Worm (Caenorhabditis elegans) whole organism, early embryonic: ENCODE results near the gene clpf-1.

Experiments
- B0310.2 ChIP-seq: sonication (generic microtip); optimal IDR thresholded peaks from 2 replicates; lab custom pipeline; 2016; ENCODE audit warnings: mild to moderate bottlenecking, missing genetic modification characterization, missing compliant biosample characterization
- F13C5.2 ChIP-seq: sonication (generic microtip); optimal IDR thresholded peaks from 2 replicates; lab custom pipeline; 2017; ENCODE audit warnings: mild to moderate bottlenecking, missing genetic modification characterization, inconsistent platforms, missing compliant biosample characterization
- aly-1 ChIP-seq: sonication (generic microtip); optimal IDR thresholded peaks from 2 replicates; lab custom pipeline; 2016; ENCODE audit warnings: missing genetic modification characterization, missing compliant biosample characterization
- ama-1 ChIP-seq: fragments of 150-350 bp; optimal IDR thresholded peaks from 2 replicates; lab custom pipeline; 2014
- ceh-13 ChIP-seq: fragments of 200-800 bp; sonication (Bioruptor generic); optimal IDR thresholded peaks from 2 replicates; lab custom pipeline; 2018; ENCODE audit warnings: mild to moderate bottlenecking, missing genetic modification characterization, missing compliant biosample characterization
- ceh-36 ChIP-seq: sonication (generic microtip); optimal IDR thresholded peaks from 2 replicates; lab custom pipeline; 2016; ENCODE audit warnings: missing genetic modification characterization, inconsistent platforms, missing compliant biosample characterization
- ets-7 ChIP-seq: sonication (generic microtip); optimal IDR thresholded peaks from 2 replicates; lab custom pipeline; 2016; ENCODE audit warnings: missing genotype, missing genetic modification characterization, missing compliant biosample characterization
- flt-1 ChIP-seq: fragments of 200-800 bp; sonication (Bioruptor generic); IDR thresholded peaks from 2 replicates; pipeline ENCODE4 v1.3.6; 2022; ENCODE audit warnings: missing genetic modification characterization, missing compliant biosample characterization
- hmbx-1 ChIP-seq: sonication (generic microtip); optimal IDR thresholded peaks from 2 replicates; lab custom pipeline; 2016; ENCODE audit warnings: mild to moderate bottlenecking, missing genetic modification characterization, missing compliant biosample characterization
- hmg-4 ChIP-seq: fragments of 200-800 bp; sonication (Bioruptor generic); optimal IDR thresholded peaks from 2 replicates; lab custom pipeline; 2018; ENCODE audit warnings: mild to moderate bottlenecking, missing genetic modification characterization, missing compliant biosample characterization
- hnd-1 ChIP-seq: sonication (generic microtip); optimal IDR thresholded peaks from 2 replicates; lab custom pipeline; 2016; ENCODE audit warnings: missing genetic modification characterization, missing compliant biosample characterization
- pes-1 ChIP-seq: fragments of 200-800 bp; sonication (Bioruptor generic); IDR thresholded peaks from 2 replicates; pipeline ENCODE4 v1.3.6; 2022; ENCODE audit warnings: missing genetic modification reagents, missing genetic modification characterization, missing compliant biosample characterization
- scrt-1 ChIP-seq: fragments of 200-800 bp; sonication (Bioruptor generic); IDR thresholded peaks from 2 replicates; pipeline ENCODE4 v1.3.6; 2022; ENCODE audit warnings: missing genetic modification characterization, missing compliant biosample characterization
- sea-1 ChIP-seq: fragments of 200-800 bp; sonication (Bioruptor generic); conservative IDR thresholded peaks from 2 replicates; pipeline ENCODE4 v1.3.6; 2022; ENCODE audit warnings: missing genetic modification characterization, missing compliant biosample characterization
- tbx-11 ChIP-seq: fragments of 200-800 bp; sonication (Bioruptor generic); IDR thresholded peaks from 2 replicates; pipeline ENCODE4 v1.3.6; 2022; ENCODE audit warnings: missing genetic modification characterization, missing compliant biosample characterization
- tbx-37 ChIP-seq: fragments of 200-800 bp; sonication (Bioruptor generic); conservative IDR thresholded peaks from 2 replicates; pipeline ENCODE4 v1.3.6; 2022; ENCODE audit warnings: missing genetic modification reagents, missing genetic modification characterization, missing compliant biosample characterization
- tra-4 ChIP-seq: sonication (generic microtip); optimal IDR thresholded peaks from 2 replicates; lab custom pipeline; 2017; ENCODE audit warnings: missing genetic modification characterization, missing compliant biosample characterization

clpf-1 gene

DNA sequence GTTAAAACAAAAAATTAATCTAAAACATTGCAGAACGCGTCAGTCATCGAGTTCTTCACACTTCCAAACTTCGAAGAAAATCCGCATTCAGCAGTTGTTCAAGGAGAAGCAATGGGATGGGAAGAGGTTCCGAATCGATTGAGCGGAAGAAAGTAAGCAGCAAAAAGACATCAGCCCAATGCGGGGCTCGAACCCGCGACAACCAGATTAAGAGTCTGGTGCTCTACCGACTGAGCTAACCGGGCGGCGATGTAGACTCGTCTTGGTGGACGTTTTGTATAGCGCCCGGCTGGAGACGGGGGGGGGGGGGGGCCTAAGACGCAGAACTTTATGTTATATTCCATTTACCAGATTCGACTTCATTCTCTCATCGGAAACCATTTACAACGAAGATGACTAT is 29.2 kb downstream of the clpf-1 start:
- TF ChIP-seq F13C5.2 (no peak), tra-4 (tag; lab: Kevin White, UChicago) (no peak), flt-1 (GFP tag; lab: Robert Waterston, UW) (no peak), scrt-1 (0 out of 2 replicates have a peak, but pooled peaks have one; percentile 19), pes-1 (GFP tag; lab: Robert Waterston, UW) (0 out of 2 replicates have a peak, but pooled peaks have one; percentile 5), tbx-11 (no peak), aly-1 (tag; lab: Kevin White, UChicago) (no peak), tbx-37 (GFP tag; lab: Robert Waterston, UW) (no peak), hmbx-1 (tag; lab: Kevin White, UChicago) (no peak)

- no peak for TF ChIP-seq tbx-11
- no peak for TF ChIP-seq scrt-1
- no peak for TF ChIP-seq tbx-37 (GFP tag; lab: Robert Waterston, UW)
- no peak for TF ChIP-seq tra-4 (tag; lab: Kevin White, UChicago)
- TF ChIP-seq hnd-1 (tag; lab: Kevin White, UChicago) = no peak
- TF ChIP-seq B0310.2 (tag; lab: Kevin White, UChicago) = no peak
- no peak for TF ChIP-seq ceh-13 (GFP tag; lab: Kevin White, UChicago)
- no peak for TF ChIP-seq aly-1 (tag; lab: Kevin White, UChicago)
- TF ChIP-seq flt-1 (GFP tag; lab: Robert Waterston, UW) = no peak
- TF ChIP-seq F13C5.2 = no peak
- no peak for TF ChIP-seq pes-1 (GFP tag; lab: Robert Waterston, UW)
- no peak for TF ChIP-seq ama-1 (lab: Kevin White, UChicago)
- TF ChIP-seq hmg-4 (GFP tag; lab: Kevin White, UChicago) = no peak
- no peak for TF ChIP-seq ceh-36 (tag; lab: Kevin White, UChicago)
Measured at ce11 chrIII:3428574-3428973, 31.0 kb downstream of the clpf-1 start.

ce11 chrIII:3429761-3430160 is 32.2 kb downstream of the clpf-1 start:
- TF ChIP-seq flt-1 (GFP tag; lab: Robert Waterston, UW) = no peak
- no peak for TF ChIP-seq tbx-11
- no peak for TF ChIP-seq tbx-37 (GFP tag; lab: Robert Waterston, UW)
- TF ChIP-seq sea-1 (GFP tag; lab: Robert Waterston, UW) = no peak
- no peak for TF ChIP-seq hmbx-1 (tag; lab: Kevin White, UChicago)
- TF ChIP-seq ceh-13 (GFP tag; lab: Kevin White, UChicago) = no peak
- TF ChIP-seq F13C5.2 = no peak
- TF ChIP-seq scrt-1 = no peak
- TF ChIP-seq hmg-4 (GFP tag; lab: Kevin White, UChicago) = no peak
- TF ChIP-seq hnd-1 (tag; lab: Kevin White, UChicago) = no peak
- TF ChIP-seq B0310.2 (tag; lab: Kevin White, UChicago) = no peak

DNA sequence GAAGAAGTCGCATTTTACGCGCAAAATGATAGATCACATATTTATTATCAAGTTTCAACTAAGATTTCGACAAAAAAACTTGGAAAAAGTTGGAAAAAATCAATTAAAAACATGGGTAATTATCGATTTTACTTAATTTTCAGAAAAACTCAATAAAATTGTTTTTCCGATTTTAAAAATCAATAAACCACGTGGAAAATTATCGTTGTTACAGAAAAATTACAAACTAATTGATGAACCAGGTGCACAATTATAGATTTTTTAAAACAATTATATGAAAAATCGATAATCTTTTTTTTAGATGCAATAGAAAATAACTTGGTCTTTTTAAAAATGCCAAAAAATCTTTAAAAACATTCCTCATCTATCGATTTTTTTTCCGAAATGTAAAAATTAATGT is 33.1 kb downstream of the clpf-1 start:
- TF ChIP-seq ama-1 (lab: Kevin White, UChicago) = no peak
- TF ChIP-seq aly-1 (tag; lab: Kevin White, UChicago) = no peak
- TF ChIP-seq tbx-11 = no peak
- no peak for TF ChIP-seq scrt-1
- no peak for TF ChIP-seq pes-1 (GFP tag; lab: Robert Waterston, UW)
- TF ChIP-seq hmbx-1 (tag; lab: Kevin White, UChicago) = no peak
- TF ChIP-seq ets-7 (tag; lab: Kevin White, UChicago) = no peak
- no peak for TF ChIP-seq tra-4 (tag; lab: Kevin White, UChicago)
- no peak for TF ChIP-seq flt-1 (GFP tag; lab: Robert Waterston, UW)
- TF ChIP-seq tbx-37 (GFP tag; lab: Robert Waterston, UW) = no peak
- no peak for TF ChIP-seq ceh-13 (GFP tag; lab: Kevin White, UChicago)
- TF ChIP-seq F13C5.2 = no peak

ce11 chrIII:3431385-3431784 is 33.8 kb downstream of the clpf-1 start, which contains the start of gene K01A11.1:
K01A11.1 (minus strand) TSS chrIII:3431485.
- TF ChIP-seq ama-1 (lab: Kevin White, UChicago) (no peak), pes-1 (GFP tag; lab: Robert Waterston, UW) (no peak), tbx-11 (no peak), scrt-1 (no peak), hnd-1 (tag; lab: Kevin White, UChicago) (no peak), F13C5.2 (no peak), tbx-37 (GFP tag; lab: Robert Waterston, UW) (no peak), B0310.2 (tag; lab: Kevin White, UChicago) (no peak)

- TF ChIP-seq hmbx-1 (tag; lab: Kevin White, UChicago) (no peak), ceh-13 (GFP tag; lab: Kevin White, UChicago) (no peak), hmg-4 (GFP tag; lab: Kevin White, UChicago) (no peak), ama-1 (lab: Kevin White, UChicago) (no peak), B0310.2 (tag; lab: Kevin White, UChicago) (no peak), aly-1 (tag; lab: Kevin White, UChicago) (no peak), sea-1 (GFP tag; lab: Robert Waterston, UW) (no peak), hnd-1 (tag; lab: Kevin White, UChicago) (no peak), tbx-37 (GFP tag; lab: Robert Waterston, UW) (no peak), tra-4 (tag; lab: Kevin White, UChicago) (no peak)
Measured at ce11 chrIII:3435152-3435551, 37.6 kb downstream of the clpf-1 start.

DNA sequence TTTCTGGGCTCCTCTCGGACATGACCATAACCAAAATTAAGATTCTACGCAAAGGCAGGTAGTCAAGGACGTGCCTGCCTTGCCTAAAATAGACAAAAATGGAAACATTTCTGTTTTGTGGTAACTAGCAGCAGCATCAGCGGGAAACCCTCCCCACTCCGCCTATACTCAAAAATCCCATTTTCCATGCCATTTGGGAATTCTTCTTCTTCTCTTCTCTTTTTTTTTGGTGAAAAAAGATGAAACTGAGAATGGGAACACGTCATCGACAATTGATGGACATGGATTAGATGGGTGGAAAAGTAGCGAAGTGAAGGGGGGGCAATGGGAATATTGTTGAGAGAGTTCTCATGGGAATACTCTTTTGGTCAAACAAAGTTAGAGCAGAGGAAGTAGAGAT is 39.6 kb downstream of the clpf-1 start:
- TF ChIP-seq hmg-4 (GFP tag; lab: Kevin White, UChicago) (no peak), ama-1 (lab: Kevin White, UChicago) (no peak), ets-7 (tag; lab: Kevin White, UChicago) (no peak), hnd-1 (tag; lab: Kevin White, UChicago) (no peak), sea-1 (GFP tag; lab: Robert Waterston, UW) (no peak), B0310.2 (tag; lab: Kevin White, UChicago) (no peak), ceh-13 (GFP tag; lab: Kevin White, UChicago) (no peak), pes-1 (GFP tag; lab: Robert Waterston, UW) (no peak), tbx-37 (GFP tag; lab: Robert Waterston, UW) (no peak), F13C5.2 (no peak), tbx-11 (no peak), aly-1 (tag; lab: Kevin White, UChicago) (no peak), tra-4 (tag; lab: Kevin White, UChicago) (no peak)
